Fruit fly (Drosophila melanogaster): ENCODE results near the gene CG17806.

CG17806 gene

DNA sequence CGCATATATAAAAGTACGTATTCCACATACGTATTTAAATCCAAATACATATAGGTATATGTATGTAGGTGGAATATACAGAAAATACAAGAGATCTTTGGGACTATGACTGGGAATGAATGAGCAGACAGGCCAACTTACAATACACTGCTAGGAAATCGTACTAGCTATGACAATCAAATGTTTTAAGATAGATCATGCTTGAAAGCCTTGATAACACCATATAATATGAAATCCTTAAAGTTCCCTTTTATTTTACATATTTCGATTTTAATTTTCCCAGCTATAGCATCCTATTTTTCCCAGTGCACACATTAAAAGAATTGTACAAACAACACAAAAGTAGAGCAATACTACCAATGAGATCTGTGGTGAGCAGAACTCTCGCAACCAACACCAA lies 21.7 kb downstream of the CG17806 start (continued):
- TF ChIP-seq CG31388 (GFP tag; optimal IDR thresholded peaks at IDR 0.05) = no peak
- no peak for TF ChIP-seq pros (GFP tag; optimal IDR thresholded peaks at IDR 0.05)
- peak; percentile 81 for TF ChIP-seq CG11085 (GFP tag; IDR thresholded peaks at IDR 0.05)
- TF ChIP-seq CTCF (GFP tag; optimal IDR thresholded peaks at IDR 0.05) = no peak
- TF ChIP-seq wdn (GFP tag; IDR thresholded peaks at IDR 0.05) = peak; percentile 78
- TF ChIP-seq CG12219 (GFP tag; optimal IDR thresholded peaks at IDR 0.05) = peak; percentile 66
- TF ChIP-seq hkb (optimal IDR thresholded peaks at IDR 0.05) = no peak
- peak; percentile 87 for TF ChIP-seq hkb (GFP tag; IDR thresholded peaks at IDR 0.05)
- peak; percentile 76 for TF ChIP-seq lilli (GFP tag; optimal IDR thresholded peaks at IDR 0.05)
- 0 out of 2 replicates have a peak, but pooled peaks have one; percentile 16 for TF ChIP-seq Dref (GFP tag; IDR thresholded peaks at IDR 0.05)
- TF ChIP-seq CG31365 (tag; optimal IDR thresholded peaks at IDR 0.05) = peak; percentile 59
- TF ChIP-seq Med (GFP tag) = peak; percentile 98
- TF ChIP-seq CrebB (tag; optimal IDR thresholded peaks at IDR 0.05) = peak; percentile 43
- no peak for TF ChIP-seq CG3163 (GFP tag; optimal IDR thresholded peaks at IDR 0.05)
- TF ChIP-seq Dip2 (GFP tag; IDR thresholded peaks at IDR 0.05) = no peak
- no peak for TF ChIP-seq hb (GFP tag; IDR thresholded peaks at IDR 0.05; ENCODE audit: partially characterized antibody)
- peak; percentile 92 for TF ChIP-seq al (GFP tag; IDR thresholded peaks at IDR 0.05)
- peak; percentile 87 for TF ChIP-seq CG18262 (tag; optimal IDR thresholded peaks at IDR 0.05)
- peak; percentile 33 for TF ChIP-seq Hand (GFP tag; optimal IDR thresholded peaks at IDR 0.05)
- peak; percentile 78 for TF ChIP-seq CG1603 (tag; optimal IDR thresholded peaks at IDR 0.05)
- TF ChIP-seq CG10979 (tag; optimal IDR thresholded peaks at IDR 0.05) = peak; percentile 78
- TF ChIP-seq wor (GFP tag; IDR thresholded peaks at IDR 0.05) = peak; percentile 71
- peak; percentile 49 for TF ChIP-seq E2f2 (GFP tag; IDR thresholded peaks at IDR 0.05)
- peak; percentile 39 for TF ChIP-seq CG7928 (GFP tag; optimal IDR thresholded peaks at IDR 0.05)
- peak; percentile 88 for TF ChIP-seq ranshi (GFP tag; IDR thresholded peaks at IDR 0.05)
- peak; percentile 27 for TF ChIP-seq Jarid2 (GFP tag; optimal IDR thresholded peaks at IDR 0.05)
- peak; percentile 93 for TF ChIP-seq dysf (GFP tag; IDR thresholded peaks at IDR 0.05)
- peak; percentile 17 for TF ChIP-seq CG30020 (tag; optimal IDR thresholded peaks at IDR 0.05)
- peak; percentile 69 for TF ChIP-seq org-1 (GFP tag; optimal IDR thresholded peaks at IDR 0.05)
- TF ChIP-seq bab2 (GFP tag; optimal IDR thresholded peaks at IDR 0.05) = peak; percentile 87
- peak; percentile 89 for TF ChIP-seq CG4328 (GFP tag; optimal IDR thresholded peaks at IDR 0.05)
- peak; percentile 24 for TF ChIP-seq exex (tag; optimal IDR thresholded peaks at IDR 0.05)
- peak; percentile 85 for TF ChIP-seq gro (GFP tag; optimal IDR thresholded peaks at IDR 0.05)
- TF ChIP-seq HLH54F (GFP tag; optimal IDR thresholded peaks at IDR 0.05) = peak; percentile 66
- TF ChIP-seq fd3F (GFP tag; optimal IDR thresholded peaks at IDR 0.05) = peak; percentile 73
- TF ChIP-seq yki (optimal IDR thresholded peaks at IDR 0.05) = no peak
- TF ChIP-seq CG12769 (tag; optimal IDR thresholded peaks at IDR 0.05) = peak; percentile 85
- TF ChIP-seq Asciz (GFP tag; optimal IDR thresholded peaks at IDR 0.05) = peak; percentile 44
- TF ChIP-seq CG15479 (GFP tag; optimal IDR thresholded peaks at IDR 0.05) = no peak
- TF ChIP-seq CG10147 (GFP tag; optimal IDR thresholded peaks at IDR 0.05) = peak; percentile 49
- peak; percentile 94 for TF ChIP-seq Rfx (GFP tag; IDR thresholded peaks at IDR 0.05)
- peak; percentile 68 for TF ChIP-seq tin (GFP tag; optimal IDR thresholded peaks at IDR 0.05)
- TF ChIP-seq Rx (GFP tag; IDR thresholded peaks at IDR 0.05) = peak; percentile 77
- peak; percentile 29 for TF ChIP-seq CG11398 (GFP tag; optimal IDR thresholded peaks at IDR 0.05)
- TF ChIP-seq CG11695 (GFP tag; IDR thresholded peaks at IDR 0.05) = peak; percentile 80
- peak; percentile 59 for TF ChIP-seq slp2 (GFP tag; optimal IDR thresholded peaks at IDR 0.05)
- peak; percentile 37 for TF ChIP-seq CG13775 (GFP tag; optimal IDR thresholded peaks at IDR 0.05)
- no peak for TF ChIP-seq CG6791 (GFP tag; IDR thresholded peaks at IDR 0.05; ENCODE audit: partially characterized antibody)
- peak; percentile 69 for TF ChIP-seq CG16863 (GFP tag; optimal IDR thresholded peaks at IDR 0.05)
- peak; percentile 81 for TF ChIP-seq Hmr (GFP tag; optimal IDR thresholded peaks at IDR 0.05)
- TF ChIP-seq her (GFP tag; optimal IDR thresholded peaks at IDR 0.05) = peak; percentile 69
- peak; percentile 83 for TF ChIP-seq ttk (GFP tag; IDR thresholded peaks at IDR 0.05)
- peak; percentile 84 for TF ChIP-seq ind (GFP tag; optimal IDR thresholded peaks at IDR 0.05)
